Worm (Caenorhabditis elegans): ENCODE measurements around the gene fil-1.
"Not testable (repeated sequence)": the region's sequence is repeated elsewhere in the genome, so short reads cannot be mapped to it uniquely, and the experiment has no call there.

DNA sequence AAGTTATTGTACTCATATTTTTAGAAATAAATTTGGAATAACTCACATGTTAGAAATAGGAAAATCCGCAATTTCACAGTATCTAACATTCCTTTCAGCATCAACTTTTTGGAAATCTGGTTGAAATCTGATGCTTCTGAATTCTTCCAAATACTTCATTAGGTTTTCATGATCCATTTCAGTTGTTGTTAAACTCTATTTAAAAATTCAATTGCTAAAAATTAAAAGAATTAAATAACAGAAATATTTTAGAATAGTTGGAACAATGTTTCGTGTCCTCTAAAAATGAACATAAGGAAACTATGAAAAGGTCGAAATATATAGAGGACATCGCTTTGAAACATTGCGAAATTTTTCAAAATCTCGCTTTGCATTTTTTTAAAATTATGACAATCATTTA is 37.7 kb downstream of the fil-1 start, which contains the start of gene cng-1:
- not testable (repeated sequence) for TF ChIP-seq mls-2 (tag; optimal IDR thresholded peaks at IDR 0.05); ceh-83 (GFP tag; optimal IDR thresholded peaks at IDR 0.05); lin-13 (tag; optimal IDR thresholded peaks at IDR 0.05); pha-4 (tag; optimal IDR thresholded peaks at IDR 0.05); ceh-43 (GFP tag; optimal IDR thresholded peaks at IDR 0.05); unc-62 (GFP tag; optimal IDR thresholded peaks at IDR 0.05); snpc-4 (tag; optimal IDR thresholded peaks at IDR 0.05); tbx-8 (GFP tag; optimal IDR thresholded peaks at IDR 0.05); hlh-1 (tag; optimal IDR thresholded peaks at IDR 0.05); blmp-1 (tag; optimal IDR thresholded peaks at IDR 0.05); ces-1 (GFP tag; optimal IDR thresholded peaks at IDR 0.05); sptf-1 (tag; optimal IDR thresholded peaks at IDR 0.05); ztf-11 (tag; optimal IDR thresholded peaks at IDR 0.05); nhr-28 (tag; optimal IDR thresholded peaks at IDR 0.05)

Measured in whole organism, mixed stage, embryonic.